Fruit fly (Drosophila melanogaster): ENCODE results near the gene sick.

DNA sequence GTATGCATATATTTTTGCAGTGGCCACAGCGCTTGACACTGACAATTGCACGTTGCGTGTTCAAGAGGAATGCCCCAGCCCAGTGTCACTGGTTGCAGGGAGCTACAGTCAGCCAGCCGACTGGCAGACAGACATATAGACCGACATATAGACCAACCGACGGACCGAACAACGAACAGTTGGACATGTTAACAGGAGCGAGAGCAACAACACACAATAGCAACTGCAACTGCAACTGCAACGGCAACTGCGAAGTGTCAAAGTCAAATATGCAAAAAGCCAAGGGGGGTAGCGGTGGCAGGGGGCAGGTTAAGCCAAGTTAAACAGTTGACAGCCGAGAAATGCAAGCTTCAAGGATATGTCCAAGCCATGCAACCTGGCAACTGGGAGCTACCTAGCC is 78.8 kb downstream of the sick start:
- TF ChIP-seq CG8478 (optimal IDR thresholded peaks at IDR 0.05) (no peak), psq (optimal IDR thresholded peaks at IDR 0.05) (no peak), Dll (optimal IDR thresholded peaks at IDR 0.05) (no peak)

Data from whole organism.